Fruit fly (Drosophila melanogaster) whole organism: ENCODE results near the gene Nrt.

Experiments
- CG8478 ChIP-seq: fragments of >200 bp; optimal IDR thresholded peaks from 2 replicates; lab custom pipeline; 2018; ENCODE audit warnings: inconsistent platforms
- Dll ChIP-seq: fragments of >200 bp; optimal IDR thresholded peaks from 2 replicates; lab custom pipeline; 2017
- EcR ChIP-seq, 2 experiments: fragments of >200 bp; optimal IDR thresholded peaks; 2 replicates each; lab custom pipeline; 2017; ENCODE audit warnings: missing biosample characterization in 2 of 2, missing genetic modification characterization in 2 of 2, missing genetic modification reagents in 2 of 2
- pan ChIP-seq: fragments of >200 bp; optimal IDR thresholded peaks from 2 replicates; lab custom pipeline; 2017
- psq ChIP-seq: fragments of >200 bp; optimal IDR thresholded peaks from 2 replicates; lab custom pipeline; 2017
- usp ChIP-seq: fragments of >200 bp; optimal IDR thresholded peaks from 2 replicates; lab custom pipeline; 2017; ENCODE audit warnings: missing biosample characterization, missing genetic modification characterization, mixed read lengths

Nrt gene

dm6 chr3L:16805806-16806719 lies 40.2 kb downstream of the Nrt start:
- no peak for TF ChIP-seq usp (GFP tag; lab: Kevin White, UChicago)
- TF ChIP-seq CG8478 = no peak
- TF ChIP-seq Dll (lab: Kevin White, UChicago) = no peak
- peak in 1 of 2 experiments; percentile 6 for TF ChIP-seq EcR (GFP tag; optimal IDR thresholded peaks at IDR 0.05; lab: Kevin White, UChicago)
- no peak for TF ChIP-seq psq (lab: Kevin White, UChicago)

dm6 chr3L:16806823-16807325 lies 41.0 kb downstream of the Nrt start:
- no peak for TF ChIP-seq pan
- TF ChIP-seq psq (lab: Kevin White, UChicago) = no peak
- no peak for TF ChIP-seq usp (GFP tag; lab: Kevin White, UChicago)
- TF ChIP-seq EcR (GFP tag; optimal IDR thresholded peaks at IDR 0.05; lab: Kevin White, UChicago) = no peak
- TF ChIP-seq Dll (lab: Kevin White, UChicago) = no peak
- no peak for TF ChIP-seq CG8478

dm6 chr3L:16807558-16807957 lies 41.7 kb downstream of the Nrt start, which contains the start of gene CG9674:
Gene CG9674 (minus strand): TSS chr3L:16807731.
- TF ChIP-seq CG8478 (no peak), EcR (GFP tag; optimal IDR thresholded peaks at IDR 0.05; lab: Kevin White, UChicago) (no peak), pan (no peak), usp (GFP tag; lab: Kevin White, UChicago) (no peak), psq (lab: Kevin White, UChicago) (no peak), Dll (lab: Kevin White, UChicago) (no peak)

dm6 chr3L:16808139-16808538 lies 42.3 kb downstream of the Nrt start:
- TF ChIP-seq EcR (GFP tag; optimal IDR thresholded peaks at IDR 0.05; lab: Kevin White, UChicago) (no peak), CG8478 (no peak), usp (GFP tag; lab: Kevin White, UChicago) (no peak), pan (no peak), psq (lab: Kevin White, UChicago) (no peak)

dm6 chr3L:16810512-16810911 lies 44.6 kb downstream of the Nrt start:
- TF ChIP-seq Dll (lab: Kevin White, UChicago) (no peak), psq (lab: Kevin White, UChicago) (no peak), pan (no peak), EcR (GFP tag; optimal IDR thresholded peaks at IDR 0.05; lab: Kevin White, UChicago) (no peak), CG8478 (no peak), usp (GFP tag; lab: Kevin White, UChicago) (no peak)

dm6 chr3L:16811908-16812307 lies 46.0 kb downstream of the Nrt start:
- no peak for TF ChIP-seq EcR (GFP tag; optimal IDR thresholded peaks at IDR 0.05; lab: Kevin White, UChicago)
- TF ChIP-seq Dll (lab: Kevin White, UChicago) = no peak
- no peak for TF ChIP-seq psq (lab: Kevin White, UChicago)
- TF ChIP-seq usp (GFP tag; lab: Kevin White, UChicago) = no peak
- TF ChIP-seq pan = no peak
- no peak for TF ChIP-seq CG8478

dm6 chr3L:16813984-16814383 lies 48.1 kb downstream of the Nrt start:
- TF ChIP-seq CG8478 = no peak
- no peak for TF ChIP-seq pan
- no peak for TF ChIP-seq EcR (GFP tag; optimal IDR thresholded peaks at IDR 0.05; lab: Kevin White, UChicago)
- TF ChIP-seq Dll (lab: Kevin White, UChicago) = no peak
- no peak for TF ChIP-seq usp (GFP tag; lab: Kevin White, UChicago)
- TF ChIP-seq psq (lab: Kevin White, UChicago) = no peak

- TF ChIP-seq psq (lab: Kevin White, UChicago) (no peak), CG8478 (no peak), usp (GFP tag; lab: Kevin White, UChicago) (no peak), Dll (lab: Kevin White, UChicago) (no peak)
Measured at dm6 chr3L:16818063-16818462, 52.2 kb downstream of the Nrt start.

- no peak for TF ChIP-seq CG8478
- TF ChIP-seq pan = no peak
- no peak for TF ChIP-seq psq (lab: Kevin White, UChicago)
- no peak for TF ChIP-seq usp (GFP tag; lab: Kevin White, UChicago)
- no peak for TF ChIP-seq Dll (lab: Kevin White, UChicago)
- TF ChIP-seq EcR (GFP tag; optimal IDR thresholded peaks at IDR 0.05; lab: Kevin White, UChicago) = no peak
Measured at dm6 chr3L:16824725-16825124, 58.9 kb downstream of the Nrt start.

- TF ChIP-seq usp (GFP tag; lab: Kevin White, UChicago) = no peak
- no peak for TF ChIP-seq Dll (lab: Kevin White, UChicago)
- TF ChIP-seq CG8478 = no peak
- no peak for TF ChIP-seq pan
- no peak for TF ChIP-seq EcR (GFP tag; optimal IDR thresholded peaks at IDR 0.05; lab: Kevin White, UChicago)
- no peak for TF ChIP-seq psq (lab: Kevin White, UChicago)
Measured at dm6 chr3L:16825195-16825594, 59.3 kb downstream of the Nrt start.
